Fruit fly (Drosophila melanogaster): Measurements from ENCODE around the gene CG5250.

dm6 chr3R:19276135-19276534 lies 47.1 kb upstream of the CG5250 start:
- no peak for TF ChIP-seq CG14655 (GFP tag; optimal IDR thresholded peaks at IDR 0.05)
- peak; percentile 55 for TF ChIP-seq CG13204 (GFP tag; optimal IDR thresholded peaks at IDR 0.05)
- no peak for TF ChIP-seq CG34367 (tag; optimal IDR thresholded peaks at IDR 0.05)
- TF ChIP-seq CG8159 (tag; optimal IDR thresholded peaks at IDR 0.05), result no peak
- no peak for TF ChIP-seq CG10348 (GFP tag; IDR thresholded peaks at IDR 0.05)
- no peak for TF ChIP-seq Pif1B (GFP tag; optimal IDR thresholded peaks at IDR 0.05)
- no peak for TF ChIP-seq EcR (GFP tag; optimal IDR thresholded peaks at IDR 0.05)
- TF ChIP-seq CG12605 (GFP tag; IDR thresholded peaks at IDR 0.05), result no peak
- no peak for TF ChIP-seq Ets98B (GFP tag; IDR thresholded peaks at IDR 0.05)
- TF ChIP-seq CG9948 (tag; optimal IDR thresholded peaks at IDR 0.05), result no peak
- no peak for TF ChIP-seq Snoo (tag; optimal IDR thresholded peaks at IDR 0.05)
